Fruit fly (Drosophila melanogaster) whole organism, embryonic: ENCODE results near the gene CG18662.

Experiments used
- CG10321 ChIP-seq: fragments of 200-800 bp; sonication (Bioruptor generic); IDR thresholded peaks from 2 replicates; pipeline ENCODE4 v1.3.6; 2022; ENCODE audit warnings: missing biosample characterization, missing genetic modification characterization
- CG10543 ChIP-seq: fragments of 200-800 bp; sonication (Bioruptor generic); optimal IDR thresholded peaks from 3 replicates; lab custom pipeline; 2017; ENCODE audit warnings: missing biosample characterization, mild to moderate bottlenecking, missing genetic modification characterization, moderate library complexity
- CG11093 ChIP-seq: fragments of 200-800 bp; sonication (Bioruptor generic); IDR thresholded peaks from 3 replicates; pipeline ENCODE4 v1.3.6; 2022; ENCODE audit warnings: missing biosample characterization, missing genetic modification characterization
- CG11504 ChIP-seq: fragments of 200-800 bp; sonication (Bioruptor generic); optimal IDR thresholded peaks from 3 replicates; lab custom pipeline; 2019; ENCODE audit warnings: missing biosample characterization, mild to moderate bottlenecking, missing genetic modification characterization, moderate library complexity
- CG12155 ChIP-seq: fragments of 200-800 bp; sonication (Bioruptor generic); optimal IDR thresholded peaks from 3 replicates; lab custom pipeline; 2016; ENCODE audit warnings: missing biosample characterization, missing genetic modification characterization
- CG12769 ChIP-seq: fragments of 200-800 bp; sonication (Bioruptor generic); optimal IDR thresholded peaks from 2 replicates; lab custom pipeline; 2019; ENCODE audit warnings: missing biosample characterization, mild to moderate bottlenecking, missing genetic modification characterization, moderate library complexity
- CG13296 ChIP-seq: fragments of 200-800 bp; sonication (Bioruptor generic); optimal IDR thresholded peaks from 3 replicates; lab custom pipeline; 2018; ENCODE audit warnings: missing biosample characterization, mild to moderate bottlenecking, missing genetic modification characterization
- CG14014 ChIP-seq: fragments of 200-800 bp; sonication (Bioruptor generic); IDR thresholded peaks from 2 replicates; pipeline ENCODE4 v1.3.6; 2022; ENCODE audit warnings: missing biosample characterization, missing genetic modification characterization
- CG17359 ChIP-seq: fragments of 200-800 bp; sonication (Bioruptor generic); optimal IDR thresholded peaks from 3 replicates; lab custom pipeline; 2018; ENCODE audit warnings: missing biosample characterization, mild to moderate bottlenecking, missing genetic modification characterization, moderate library complexity
- CG18599 ChIP-seq: fragments of 200-800 bp; sonication (Bioruptor generic); optimal IDR thresholded peaks from 3 replicates; lab custom pipeline; 2017; ENCODE audit warnings: missing biosample characterization, missing genetic modification characterization, mild to moderate bottlenecking, moderate library complexity, missing genetic modification reagents
- CG2120 ChIP-seq: fragments of 200-800 bp; sonication (Bioruptor generic); optimal IDR thresholded peaks from 3 replicates; lab custom pipeline; 2016; ENCODE audit warnings: missing biosample characterization, missing genetic modification characterization
- CG2678 ChIP-seq: fragments of 200-800 bp; sonication (Bioruptor generic); optimal IDR thresholded peaks from 3 replicates; lab custom pipeline; 2019; ENCODE audit warnings: missing biosample characterization, mild to moderate bottlenecking, missing genetic modification characterization, moderate library complexity
- CG31224 ChIP-seq: fragments of 200-800 bp; sonication (Bioruptor generic); IDR thresholded peaks from 2 replicates; pipeline ENCODE4 v1.3.6; 2022; ENCODE audit warnings: missing biosample characterization, missing genetic modification characterization
- CG32532 ChIP-seq: fragments of 200-800 bp; sonication (Bioruptor generic); IDR thresholded peaks from 2 replicates; pipeline ENCODE4 v1.3.6; 2022; ENCODE audit warnings: missing biosample characterization, missing genetic modification characterization
- CG3281 ChIP-seq: fragments of 200-800 bp; sonication (Bioruptor generic); optimal IDR thresholded peaks from 3 replicates; lab custom pipeline; 2017; ENCODE audit warnings: missing biosample characterization, mild to moderate bottlenecking, missing genetic modification characterization
- CG3847 ChIP-seq: fragments of 200-800 bp; sonication (Bioruptor generic); IDR thresholded peaks from 2 replicates; pipeline ENCODE4 v1.3.6; 2022; ENCODE audit warnings: missing biosample characterization, missing genetic modification characterization
- CG3995 ChIP-seq: fragments of 200-800 bp; sonication (Bioruptor generic); optimal IDR thresholded peaks from 3 replicates; lab custom pipeline; 2016; ENCODE audit warnings: missing biosample characterization, missing genetic modification characterization
- CG7987 ChIP-seq: fragments of 200-800 bp; sonication (Bioruptor generic); optimal IDR thresholded peaks from 2 replicates; lab custom pipeline; 2018; ENCODE audit warnings: missing biosample characterization, mild to moderate bottlenecking, missing genetic modification characterization, moderate library complexity
- CG8290 ChIP-seq, 3 experiments: fragments of 200-800 bp; sonication (Bioruptor generic); optimal IDR thresholded peaks; 2 replicates each; lab custom pipeline; 2016 to 2019; ENCODE audit warnings: missing biosample characterization in 3 of 3, missing genetic modification characterization in 3 of 3, mild to moderate bottlenecking in 2 of 3, moderate library complexity in 1 of 3
- CG8765 ChIP-seq: fragments of 200-800 bp; sonication (Bioruptor generic); IDR thresholded peaks from 2 replicates; pipeline ENCODE4 v1.3.6; 2022; ENCODE audit warnings: missing biosample characterization, missing genetic modification characterization
- CG9932 ChIP-seq: fragments of 200-800 bp; sonication (Bioruptor generic); IDR thresholded peaks from 2 replicates; pipeline ENCODE4 v1.3.6; 2022; ENCODE audit warnings: missing biosample characterization, missing genetic modification characterization
- CrebB ChIP-seq: fragments of 200-800 bp; sonication (Bioruptor generic); optimal IDR thresholded peaks from 3 replicates; lab custom pipeline; 2018; ENCODE audit warnings: missing biosample characterization, mild to moderate bottlenecking, missing genetic modification characterization
- Dbx ChIP-seq: fragments of 200-800 bp; sonication (Bioruptor generic); IDR thresholded peaks from 3 replicates; pipeline ENCODE4 v1.3.6; 2022; ENCODE audit warnings: missing biosample characterization, missing genetic modification characterization
- Dek ChIP-seq: fragments of 200-800 bp; sonication (Bioruptor generic); optimal IDR thresholded peaks from 3 replicates; lab custom pipeline; 2019; ENCODE audit warnings: missing biosample characterization, mild to moderate bottlenecking, missing genetic modification characterization, moderate library complexity
- Elba2 ChIP-seq: fragments of 200-800 bp; sonication (Bioruptor generic); optimal IDR thresholded peaks from 3 replicates; lab custom pipeline; 2016; ENCODE audit warnings: missing biosample characterization, missing genetic modification characterization
- H2.0 ChIP-seq: fragments of 200-800 bp; sonication (Bioruptor generic); IDR thresholded peaks from 2 replicates; pipeline ENCODE4 v1.3.6; 2022; ENCODE audit warnings: missing biosample characterization, missing genetic modification characterization
- HmgZ ChIP-seq: fragments of 200-800 bp; sonication (Bioruptor generic); optimal IDR thresholded peaks from 2 replicates; lab custom pipeline; 2018; ENCODE audit warnings: missing biosample characterization, mild to moderate bottlenecking, missing genetic modification characterization
- Hr3 ChIP-seq: fragments of 200-800 bp; sonication (Bioruptor generic); optimal IDR thresholded peaks from 3 replicates; lab custom pipeline; 2016; ENCODE audit warnings: missing biosample characterization, missing genetic modification characterization
- Lim3 ChIP-seq: fragments of 200-800 bp; sonication (Bioruptor generic); IDR thresholded peaks from 2 replicates; pipeline ENCODE4 v1.3.6; 2022; ENCODE audit warnings: missing biosample characterization, missing genetic modification characterization
- Poxn ChIP-seq: fragments of 200-800 bp; sonication (Bioruptor generic); IDR thresholded peaks from 2 replicates; pipeline ENCODE4 v1.3.6; 2022; ENCODE audit warnings: missing biosample characterization, missing genetic modification characterization
- Rfx ChIP-seq: fragments of 200-800 bp; sonication (Bioruptor generic); IDR thresholded peaks from 2 replicates; pipeline ENCODE4 v1.3.6; 2022; ENCODE audit warnings: missing biosample characterization, missing genetic modification characterization
- gem ChIP-seq: fragments of 200-800 bp; sonication (Bioruptor generic); optimal IDR thresholded peaks from 2 replicates; lab custom pipeline; 2019; ENCODE audit warnings: missing biosample characterization, mild to moderate bottlenecking, missing genetic modification characterization, moderate library complexity
- grau ChIP-seq: fragments of 200-800 bp; optimal IDR thresholded peaks from 3 replicates; lab custom pipeline; 2019; ENCODE audit warnings: missing biosample characterization, mild to moderate bottlenecking, missing genetic modification characterization, moderate library complexity
- grn ChIP-seq: fragments of 200-800 bp; sonication (Bioruptor generic); optimal IDR thresholded peaks from 3 replicates; lab custom pipeline; 2017; ENCODE audit warnings: missing biosample characterization, missing genetic modification characterization
- her ChIP-seq: fragments of 200-800 bp; sonication (Bioruptor generic); optimal IDR thresholded peaks from 2 replicates; lab custom pipeline; 2016; ENCODE audit warnings: missing biosample characterization, missing genetic modification characterization
- kni ChIP-seq: fragments of 200-800 bp; sonication (Bioruptor generic); optimal IDR thresholded peaks from 3 replicates; lab custom pipeline; 2017; ENCODE audit warnings: mild to moderate bottlenecking, missing biosample characterization, missing genetic modification reagents, missing genetic modification characterization
- lab ChIP-seq: fragments of 200-800 bp; sonication (Bioruptor generic); optimal IDR thresholded peaks from 3 replicates; lab custom pipeline; 2017; ENCODE audit warnings: missing biosample characterization, missing genetic modification characterization, mild to moderate bottlenecking, moderate library complexity, missing genetic modification reagents
- lilli ChIP-seq: fragments of 200-800 bp; sonication (Bioruptor generic); optimal IDR thresholded peaks from 3 replicates; lab custom pipeline; 2016; ENCODE audit warnings: missing biosample characterization, missing genetic modification characterization
- mirr ChIP-seq: fragments of 200-800 bp; sonication (Bioruptor generic); optimal IDR thresholded peaks from 3 replicates; lab custom pipeline; 2018; ENCODE audit warnings: missing biosample characterization, mild to moderate bottlenecking, missing genetic modification characterization
- pzg ChIP-seq: fragments of 200-800 bp; sonication (Bioruptor generic); optimal IDR thresholded peaks from 3 replicates; lab custom pipeline; 2018; ENCODE audit warnings: missing biosample characterization, mild to moderate bottlenecking, missing genetic modification characterization, moderate library complexity
- ro ChIP-seq: fragments of 200-800 bp; sonication (Bioruptor generic); IDR thresholded peaks from 2 replicates; pipeline ENCODE4 v1.3.6; 2022; ENCODE audit warnings: missing biosample characterization, missing genetic modification characterization
- sens ChIP-seq: fragments of 200-800 bp; sonication (Bioruptor generic); peaks from one replicate; lab custom pipeline; 2016; ENCODE audit warnings: missing biosample characterization, missing genetic modification characterization
- seq ChIP-seq: fragments of 200-800 bp; sonication (Bioruptor generic); IDR thresholded peaks from 2 replicates; pipeline ENCODE4 v1.3.6; 2022; ENCODE audit warnings: missing biosample characterization, missing genetic modification characterization
- slbo ChIP-seq: fragments of 200-800 bp; sonication (Bioruptor generic); IDR thresholded peaks from 2 replicates; pipeline ENCODE4 v1.3.6; 2022; ENCODE audit warnings: missing biosample characterization, missing genetic modification characterization
- slou ChIP-seq: fragments of 200-800 bp; sonication (Bioruptor generic); optimal IDR thresholded peaks from 3 replicates; lab custom pipeline; 2016; ENCODE audit warnings: missing biosample characterization, missing genetic modification characterization
- so ChIP-seq: fragments of 200-800 bp; sonication (Bioruptor generic); IDR thresholded peaks from 3 replicates; pipeline ENCODE4 v1.3.6; 2022; ENCODE audit warnings: missing biosample characterization, missing genetic modification characterization
- tap ChIP-seq: fragments of 200-800 bp; optimal IDR thresholded peaks from 3 replicates; lab custom pipeline; 2019; ENCODE audit warnings: missing biosample characterization, mild to moderate bottlenecking, missing genetic modification characterization, moderate library complexity
- wdn ChIP-seq: fragments of 200-800 bp; sonication (Bioruptor generic); IDR thresholded peaks from 2 replicates; pipeline ENCODE4 v1.3.6; 2022; ENCODE audit warnings: missing biosample characterization, missing genetic modification characterization
- wek ChIP-seq: fragments of 200-800 bp; sonication (Bioruptor generic); optimal IDR thresholded peaks from 3 replicates; lab custom pipeline; 2018; ENCODE audit warnings: missing biosample characterization, mild to moderate bottlenecking, missing genetic modification characterization, moderate library complexity

CG18662 gene

DNA sequence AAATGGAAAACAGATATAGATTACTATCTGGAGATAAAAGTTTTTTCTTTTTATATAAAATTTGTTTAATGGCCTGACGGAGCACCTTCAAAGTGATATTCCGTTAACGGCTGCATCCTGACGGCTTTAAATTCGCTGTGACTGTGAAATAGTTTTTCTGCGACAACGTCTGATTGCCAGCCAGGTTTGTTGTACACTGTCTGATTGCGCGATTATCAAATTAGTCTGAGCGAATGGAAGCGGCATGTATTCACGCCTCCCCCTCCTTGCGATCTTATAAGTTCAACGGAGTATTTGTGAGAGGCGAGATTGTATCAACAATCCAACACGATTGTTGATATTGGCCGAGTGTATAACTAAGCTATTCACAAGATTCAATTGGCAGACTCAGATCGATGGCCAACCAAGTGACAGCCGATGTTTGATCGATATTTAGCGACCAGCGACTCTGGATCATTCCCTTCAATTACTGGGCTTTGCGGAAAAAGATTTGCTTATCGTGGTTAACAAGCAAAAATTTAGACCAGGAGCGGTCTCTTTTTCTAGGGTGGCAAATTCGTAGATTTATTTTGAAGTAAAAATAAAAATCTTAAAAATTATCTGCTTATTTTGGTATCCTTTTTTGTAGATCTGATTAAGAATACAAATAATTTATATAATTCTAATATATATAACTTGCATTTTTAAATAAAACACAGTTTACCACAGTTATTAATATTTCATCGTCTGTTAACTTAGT is 24.7 kb upstream of the CG18662 start:
- TF ChIP-seq H2.0 (GFP tag; lab: Robert Waterston, UW) = no peak
- peak; percentile 34 for TF ChIP-seq grn (GFP tag; lab: Kevin White, UChicago)
- peak; percentile 46; the same call in 1 of the 2 replicates for TF ChIP-seq CG32532 (GFP tag; lab: Robert Waterston, UW)
- TF ChIP-seq CG12155 (GFP tag; lab: Kevin White, UChicago) = peak; percentile 9
- no peak for TF ChIP-seq kni (GFP tag; lab: Kevin White, UChicago)
- no peak for TF ChIP-seq wek (GFP tag; lab: Kevin White, UChicago)
- TF ChIP-seq lab (GFP tag; lab: Kevin White, UChicago) = peak; percentile 3
- TF ChIP-seq CG3281 (GFP tag; lab: Kevin White, UChicago) = no peak
- peak; percentile 14; the same call in 1 of the 3 replicates for TF ChIP-seq so (GFP tag; lab: Robert Waterston, UW)
- peak; percentile 29 for TF ChIP-seq CG2678 (tag; lab: Kevin White, UChicago)
- TF ChIP-seq Elba2 (GFP tag; lab: Kevin White, UChicago) = no peak
- peak; percentile 25 for TF ChIP-seq CG3995
- peak; percentile 17; the same call in 1 of the 2 replicates for TF ChIP-seq CG14014
- TF ChIP-seq CG7987 = no peak
- 0 out of 2 replicates have a peak, but pooled peaks have one; percentile 26 for TF ChIP-seq CG3847 (GFP tag; lab: Robert Waterston, UW)
- TF ChIP-seq sens (GFP tag; lab: Kevin White, UChicago) = peak; percentile 19
- no peak for TF ChIP-seq tap (tag; lab: Kevin White, UChicago)
- TF ChIP-seq slbo (GFP tag; lab: Robert Waterston, UW) = peak; percentile 53
- no peak for TF ChIP-seq Poxn (GFP tag; lab: Robert Waterston, UW)
- TF ChIP-seq CrebB (tag; lab: Kevin White, UChicago) = no peak
- TF ChIP-seq her (GFP tag; lab: Kevin White, UChicago) = peak; percentile 4
- TF ChIP-seq mirr = peak; percentile 37
- TF ChIP-seq lilli (GFP tag; lab: Kevin White, UChicago) = peak; percentile 2
- no peak for TF ChIP-seq slou (GFP tag; lab: Kevin White, UChicago)
- no peak for TF ChIP-seq Hr3 (GFP tag; lab: Kevin White, UChicago)
- peak; percentile 19; the same call in 1 of the 2 replicates for TF ChIP-seq wdn (GFP tag; lab: Robert Waterston, UW)
- peak; percentile 1 for TF ChIP-seq CG10543 (GFP tag; lab: Kevin White, UChicago)
- TF ChIP-seq CG17359 (tag; lab: Kevin White, UChicago) = no peak
- TF ChIP-seq HmgZ = no peak
- no peak for TF ChIP-seq CG9932 (GFP tag; lab: Robert Waterston, UW)
- no peak for TF ChIP-seq Lim3 (GFP tag; lab: Robert Waterston, UW)
- peak; percentile 40 for TF ChIP-seq CG12769 (tag; lab: Kevin White, UChicago)
- no peak for TF ChIP-seq CG8765
- TF ChIP-seq Dbx = peak; percentile 21; the same call in 1 of the 3 replicates
- TF ChIP-seq pzg (GFP tag; lab: Kevin White, UChicago) = no peak
- peak; percentile 7; the same call in 1 of the 2 replicates for TF ChIP-seq Rfx (GFP tag; lab: Robert Waterston, UW)
- peak; percentile 29 for TF ChIP-seq grau (tag; lab: Kevin White, UChicago)
- TF ChIP-seq CG11093 (GFP tag; lab: Robert Waterston, UW) = no peak
- TF ChIP-seq CG18599 (GFP tag; lab: Kevin White, UChicago) = peak; percentile 38
- peak; percentile 31 for TF ChIP-seq Dek (tag; lab: Kevin White, UChicago)
- TF ChIP-seq gem (tag; lab: Kevin White, UChicago) = peak; percentile 38
- peak; percentile 26 for TF ChIP-seq CG13296
- TF ChIP-seq CG2120 (GFP tag; lab: Kevin White, UChicago) = peak; percentile 27
- TF ChIP-seq CG11504 = peak; percentile 16
- TF ChIP-seq CG8290 (GFP tag; optimal IDR thresholded peaks at IDR 0.05; lab: Kevin White, UChicago) = no peak
- peak in 1 of 2 experiments; percentile 60 for TF ChIP-seq CG8290 (tag; optimal IDR thresholded peaks at IDR 0.05; lab: Kevin White, UChicago)
- no peak for TF ChIP-seq ro
- no peak for TF ChIP-seq CG31224 (GFP tag; lab: Robert Waterston, UW)
- TF ChIP-seq CG10321 (GFP tag; lab: Robert Waterston, UW) = 0 out of 2 replicates have a peak, but pooled peaks have one; percentile 22
- TF ChIP-seq seq (GFP tag; lab: Robert Waterston, UW) = no peak
